Worm (Caenorhabditis elegans) whole organism, young adult: ENCODE results near the gene Y26E6A.3.

Experiments
- B0019.2 ChIP-seq: fragments of 200-800 bp; sonication (Bioruptor generic); conservative IDR thresholded peaks from 2 replicates; pipeline ENCODE4 v1.3.6; 2022; ENCODE audit warnings: missing genetic modification reagents, missing genetic modification characterization, missing compliant biosample characterization
- B0035.1 ChIP-seq: sonication (generic microtip); optimal IDR thresholded peaks from 2 replicates; lab custom pipeline; 2016; ENCODE audit warnings: missing genetic modification characterization, mild to moderate bottlenecking, missing compliant biosample characterization, missing genotype, missing genetic modification reagents
- C06A6.2 ChIP-seq: fragments of 200-800 bp; sonication (Bioruptor generic); conservative IDR thresholded peaks from 2 replicates; pipeline ENCODE4 v1.3.6; 2022; ENCODE audit warnings: missing genetic modification characterization, missing compliant biosample characterization
- F10E7.11 ChIP-seq: sonication (generic microtip); optimal IDR thresholded peaks from 2 replicates; lab custom pipeline; 2017; ENCODE audit warnings: mild to moderate bottlenecking, missing genetic modification characterization, moderate library complexity, missing compliant biosample characterization
- F22D6.2 ChIP-seq: sonication (generic microtip); optimal IDR thresholded peaks from 2 replicates; lab custom pipeline; 2016; ENCODE audit warnings: mild to moderate bottlenecking, missing genetic modification characterization, missing compliant biosample characterization
- F23B12.7 ChIP-seq: sonication (generic microtip); optimal IDR thresholded peaks from 2 replicates; lab custom pipeline; 2017; ENCODE audit warnings: missing genetic modification characterization, mild to moderate bottlenecking, missing compliant biosample characterization, antibody characterized with exemption, moderate library complexity; ENCODE audit not compliant: insufficient read depth
- F37B4.10 ChIP-seq: fragments of 200-800 bp; sonication (Bioruptor generic); IDR thresholded peaks from 2 replicates; pipeline ENCODE4 v1.3.6; 2022; ENCODE audit warnings: missing genetic modification characterization, missing compliant biosample characterization
- F39B2.1 ChIP-seq: fragments of 200-800 bp; sonication (Bioruptor generic); IDR thresholded peaks from 2 replicates; pipeline ENCODE4 v1.3.6; 2022; ENCODE audit warnings: missing genetic modification reagents, missing genetic modification characterization, missing compliant biosample characterization
- F52B5.7 ChIP-seq: sonication (generic microtip); optimal IDR thresholded peaks from 2 replicates; lab custom pipeline; 2016; ENCODE audit warnings: mild to moderate bottlenecking, missing genetic modification characterization, missing compliant biosample characterization
- T07F8.4 ChIP-seq: sonication (generic microtip); optimal IDR thresholded peaks from 2 replicates; lab custom pipeline; 2016; ENCODE audit warnings: mild to moderate bottlenecking, missing genetic modification characterization, moderate library complexity, missing compliant biosample characterization
- ama-1 ChIP-seq, 3 experiments: fragments of 150-350 bp in 1 of 3; sonication (generic microtip) in 2 of 3; optimal IDR thresholded peaks; 2 replicates each; lab custom pipeline; 2014 to 2018; ENCODE audit warnings: missing biosample characterization in 2 of 3, missing genetic modification characterization in 2 of 3, missing genetic modification reagents in 2 of 3
- aptf-3 ChIP-seq: fragments of 200-800 bp; sonication (Bioruptor generic); IDR thresholded peaks from 2 replicates; pipeline ENCODE4 v1.3.6; 2022; ENCODE audit warnings: missing genetic modification characterization, missing compliant biosample characterization
- atf-7 ChIP-seq: sonication (generic microtip); optimal IDR thresholded peaks from 2 replicates; lab custom pipeline; 2017; ENCODE audit warnings: mild to moderate bottlenecking, missing genetic modification characterization, missing compliant biosample characterization
- athp-1 ChIP-seq: sonication (generic microtip); optimal IDR thresholded peaks from 2 replicates; lab custom pipeline; 2017; ENCODE audit warnings: mild to moderate bottlenecking, missing genetic modification characterization, missing compliant biosample characterization
- bed-1 ChIP-seq: fragments of 200-800 bp; sonication (Bioruptor generic); IDR thresholded peaks from 2 replicates; pipeline ENCODE4 v1.3.6; 2022; ENCODE audit warnings: missing genetic modification reagents, missing genetic modification characterization, missing compliant biosample characterization
- ccch-3 ChIP-seq: fragments of 200-800 bp; sonication (Bioruptor generic); optimal IDR thresholded peaks from 2 replicates; lab custom pipeline; 2018; ENCODE audit warnings: mild to moderate bottlenecking, missing genetic modification characterization, missing compliant biosample characterization
- cebp-1 ChIP-seq, 2 experiments: fragments of 200-800 bp in 1 of 2; sonication (Bioruptor generic) in 1 of 2; sonication (generic microtip) in 1 of 2; IDR thresholded peaks in 1 of 2; optimal IDR thresholded peaks in 1 of 2; 2 replicates each; pipeline versions ENCODE4 v1.3.6 to Lab custom; 2017 to 2022; ENCODE audit warnings: missing compliant biosample characterization in 2 of 2, missing genetic modification characterization in 2 of 2, mild to moderate bottlenecking in 1 of 2, missing genetic modification reagents in 1 of 2, moderate library complexity in 1 of 2
- ceh-40 ChIP-seq: fragments of 200-800 bp; sonication (Bioruptor generic); IDR thresholded peaks from 2 replicates; pipeline ENCODE4 v1.3.6; 2022; ENCODE audit warnings: missing genetic modification characterization, missing compliant biosample characterization
- ceh-79 ChIP-seq: sonication (generic microtip); optimal IDR thresholded peaks from 2 replicates; lab custom pipeline; 2017; ENCODE audit warnings: mild to moderate bottlenecking, missing genetic modification characterization, missing compliant biosample characterization
- chd-7 ChIP-seq: sonication (generic microtip); optimal IDR thresholded peaks from 2 replicates; lab custom pipeline; 2016; ENCODE audit warnings: mild to moderate bottlenecking, missing genetic modification characterization, moderate library complexity, missing compliant biosample characterization
- egl-44 ChIP-seq: fragments of 200-800 bp; sonication (Bioruptor generic); IDR thresholded peaks from 2 replicates; pipeline ENCODE4 v1.3.6; 2022; ENCODE audit warnings: missing genetic modification reagents, missing genetic modification characterization, missing compliant biosample characterization
- fkh-3 ChIP-seq: sonication (generic microtip); optimal IDR thresholded peaks from 2 replicates; lab custom pipeline; 2016; ENCODE audit warnings: mild to moderate bottlenecking, missing genetic modification characterization, missing compliant biosample characterization
- gei-17 ChIP-seq: fragments of 200-800 bp; sonication (Bioruptor generic); optimal IDR thresholded peaks from 2 replicates; lab custom pipeline; 2018; ENCODE audit warnings: mild to moderate bottlenecking, missing genetic modification characterization, missing compliant biosample characterization
- hmg-1.2 ChIP-seq: fragments of 200-800 bp; sonication (Bioruptor generic); IDR thresholded peaks from 2 replicates; pipeline ENCODE4 v1.3.6; 2022; ENCODE audit warnings: missing genetic modification reagents, missing genetic modification characterization, missing compliant biosample characterization
- hmg-20 ChIP-seq: fragments of 200-800 bp; sonication (Bioruptor generic); IDR thresholded peaks from 2 replicates; pipeline ENCODE4 v1.3.6; 2022; ENCODE audit warnings: missing genetic modification reagents, missing genetic modification characterization, missing compliant biosample characterization
- hsf-1 ChIP-seq: fragments of 200-800 bp; sonication (Bioruptor generic); IDR thresholded peaks from 2 replicates; pipeline ENCODE4 v1.3.6; 2022; ENCODE audit warnings: missing genetic modification reagents, missing genetic modification characterization, missing compliant biosample characterization
- lin-26 ChIP-seq: fragments of 200-800 bp; sonication (Bioruptor generic); IDR thresholded peaks from 2 replicates; pipeline ENCODE4 v1.3.6; 2022; ENCODE audit warnings: missing genetic modification reagents, missing genetic modification characterization, missing compliant biosample characterization
- lsy-27 ChIP-seq: sonication (generic microtip); optimal IDR thresholded peaks from 2 replicates; lab custom pipeline; 2017; ENCODE audit warnings: missing genetic modification characterization, mild to moderate bottlenecking, missing compliant biosample characterization, antibody characterized with exemption, missing genotype, borderline replicate concordance; ENCODE audit not compliant: insufficient read depth
- mel-28 ChIP-seq: sonication (generic microtip); optimal IDR thresholded peaks from 2 replicates; lab custom pipeline; 2016; ENCODE audit warnings: borderline replicate concordance, mild to moderate bottlenecking, missing genetic modification characterization, missing compliant biosample characterization
- nfya-1 ChIP-seq: sonication (generic microtip); optimal IDR thresholded peaks from 2 replicates; lab custom pipeline; 2017; ENCODE audit warnings: antibody characterized with exemption, missing compliant biosample characterization, missing genetic modification characterization, borderline replicate concordance; ENCODE audit not compliant: insufficient read depth
- rec-8 ChIP-seq, 2 experiments: sonication (generic microtip); optimal IDR thresholded peaks; 2 replicates each; lab custom pipeline; 2016; ENCODE audit warnings: mild to moderate bottlenecking in 2 of 2, missing genetic modification characterization in 2 of 2, missing genetic modification reagents in 2 of 2, missing genotype in 2 of 2, missing biosample characterization in 1 of 2, missing compliant biosample characterization in 1 of 2, moderate library complexity in 1 of 2
- sdz-38 ChIP-seq: sonication (generic microtip); optimal IDR thresholded peaks from 2 replicates; lab custom pipeline; 2016; ENCODE audit warnings: missing genotype, missing genetic modification characterization, missing compliant biosample characterization
- sea-2 ChIP-seq: fragments of 200-800 bp; sonication (Bioruptor generic); IDR thresholded peaks from 2 replicates; pipeline ENCODE4 v1.3.6; 2022; ENCODE audit warnings: missing genetic modification characterization, missing compliant biosample characterization
- snpc-1.1 ChIP-seq: sonication (generic microtip); optimal IDR thresholded peaks from 2 replicates; lab custom pipeline; 2017; ENCODE audit warnings: missing genetic modification characterization, mild to moderate bottlenecking, missing compliant biosample characterization, antibody characterized with exemption, moderate library complexity, missing genotype, missing genetic modification reagents; ENCODE audit not compliant: insufficient read depth
- snpc-1.3 ChIP-seq: sonication (generic microtip); optimal IDR thresholded peaks from 2 replicates; lab custom pipeline; 2017; ENCODE audit warnings: missing genetic modification characterization, mild to moderate bottlenecking, missing compliant biosample characterization, antibody characterized with exemption, moderate library complexity, missing genotype, missing genetic modification reagents; ENCODE audit not compliant: insufficient read depth
- somi-1 ChIP-seq: fragments of 200-800 bp; sonication (Bioruptor generic); optimal IDR thresholded peaks from 2 replicates; lab custom pipeline; 2018; ENCODE audit warnings: mild to moderate bottlenecking, missing genetic modification characterization, missing compliant biosample characterization
- sptf-2 ChIP-seq: fragments of 200-800 bp; sonication (Bioruptor generic); optimal IDR thresholded peaks from 2 replicates; lab custom pipeline; 2018; ENCODE audit warnings: mild to moderate bottlenecking, missing genetic modification characterization, missing compliant biosample characterization
- unc-130 ChIP-seq: sonication (generic microtip); optimal IDR thresholded peaks from 2 replicates; lab custom pipeline; 2016; ENCODE audit warnings: missing genetic modification reagents, missing genetic modification characterization, missing compliant biosample characterization
- xnd-1 ChIP-seq: sonication (generic microtip); optimal IDR thresholded peaks from 2 replicates; lab custom pipeline; 2016; ENCODE audit warnings: missing genotype, missing genetic modification reagents, missing genetic modification characterization, missing compliant biosample characterization
- zfh-2 ChIP-seq: fragments of 200-800 bp; sonication (Bioruptor generic); conservative IDR thresholded peaks from 2 replicates; pipeline ENCODE4 v1.3.6; 2022; ENCODE audit warnings: missing genetic modification reagents, missing genetic modification characterization, missing compliant biosample characterization

Y26E6A.3 gene

ce11 chrX:13881760-13882369, 27.9 kb downstream of the Y26E6A.3 start:
- TF ChIP-seq ccch-3 (no peak), F23B12.7 (no peak), B0035.1 (tag; lab: Kevin White, UChicago) (no peak), F39B2.1 (GFP tag; lab: Robert Waterston, UW) (no peak), sdz-38 (tag; lab: Kevin White, UChicago) (no peak), rec-8 (tag; optimal IDR thresholded peaks at IDR 0.05; lab: Kevin White, UChicago) (no peak), atf-7 (no peak), fkh-3 (tag; lab: Kevin White, UChicago) (no peak), F52B5.7 (tag; lab: Kevin White, UChicago) (no peak), sptf-2 (GFP tag; lab: Kevin White, UChicago) (no peak), mel-28 (tag; lab: Kevin White, UChicago) (no peak), zfh-2 (GFP tag; lab: Robert Waterston, UW) (no peak), B0019.2 (no peak), C06A6.2 (no peak), T07F8.4 (tag; lab: Kevin White, UChicago) (no peak), aptf-3 (no peak), F10E7.11 (tag; lab: Kevin White, UChicago) (no peak), hmg-20 (GFP tag; lab: Robert Waterston, UW) (no peak), ama-1 (optimal IDR thresholded peaks at IDR 0.05; lab: Kevin White, UChicago) (no peak), ama-1 (GFP tag; optimal IDR thresholded peaks at IDR 0.05; lab: Kevin White, UChicago) (no peak), sea-2 (GFP tag; lab: Robert Waterston, UW) (no peak)
- TF ChIP-seq, all 124 proteins: peak for 0

- TF ChIP-seq F22D6.2 (tag; lab: Kevin White, UChicago), result no peak
- TF ChIP-seq somi-1 (GFP tag; lab: Kevin White, UChicago), result no peak
- TF ChIP-seq rec-8 (tag; optimal IDR thresholded peaks at IDR 0.05; lab: Kevin White, UChicago), result no peak
- TF ChIP-seq snpc-1.3 (tag; lab: Kevin White, UChicago), result no peak
- TF ChIP-seq lin-26, result no peak
- no peak for TF ChIP-seq gei-17 (GFP tag; lab: Kevin White, UChicago)
- no peak for TF ChIP-seq hsf-1
These were observed 31.7 kb downstream of the Y26E6A.3 start for ce11 chrX:13878082-13878481.

ce11 chrX:13876860-13877259, 32.9 kb downstream of the Y26E6A.3 start:
- TF ChIP-seq F37B4.10 (GFP tag; lab: Robert Waterston, UW) (no peak), hsf-1 (no peak), unc-130 (GFP tag; lab: Kevin White, UChicago) (no peak), ceh-79 (tag; lab: Kevin White, UChicago) (no peak)

- no peak for TF ChIP-seq lsy-27 (tag; lab: Kevin White, UChicago)
- no peak for TF ChIP-seq bed-1 (GFP tag; lab: Robert Waterston, UW)
- TF ChIP-seq ama-1 (optimal IDR thresholded peaks at IDR 0.05; lab: Kevin White, UChicago), result no peak
- no peak for TF ChIP-seq ama-1 (GFP tag; optimal IDR thresholded peaks at IDR 0.05; lab: Kevin White, UChicago)
- no peak for TF ChIP-seq cebp-1 (GFP tag; IDR thresholded peaks at IDR 0.05; lab: Robert Waterston, UW)
- no peak for TF ChIP-seq cebp-1 (tag; optimal IDR thresholded peaks at IDR 0.05; lab: Kevin White, UChicago)
- TF ChIP-seq xnd-1 (tag; lab: Kevin White, UChicago), result no peak
- TF ChIP-seq atf-7, result no peak
- no peak for TF ChIP-seq chd-7 (tag; lab: Kevin White, UChicago)
- no peak for TF ChIP-seq sea-2 (GFP tag; lab: Robert Waterston, UW)
- TF ChIP-seq snpc-1.1 (tag; lab: Kevin White, UChicago), result no peak
- TF ChIP-seq ceh-40 (GFP tag; lab: Robert Waterston, UW), result no peak
- no peak for TF ChIP-seq athp-1 (tag; lab: Kevin White, UChicago)
- no peak for TF ChIP-seq egl-44 (GFP tag; lab: Robert Waterston, UW)
- TF ChIP-seq hmg-1.2 (GFP tag; lab: Robert Waterston, UW), result no peak
- TF ChIP-seq nfya-1 (tag; lab: Kevin White, UChicago), result no peak
- no peak for TF ChIP-seq somi-1 (GFP tag; lab: Kevin White, UChicago)
- TF ChIP-seq, all 124 proteins: peak for 0
These were observed 33.8 kb downstream of the Y26E6A.3 start for ce11 chrX:13875913-13876312.
